Fruit fly (Drosophila melanogaster) whole organism, embryonic: ENCODE measurements around the gene Zn72D.

Source experiments
- C15 ChIP-seq: fragments of 200-800 bp; sonication (Bioruptor generic); IDR thresholded peaks from 3 replicates; pipeline ENCODE4 v1.3.6; 2022; ENCODE audit warnings: missing biosample characterization, missing genetic modification characterization
- CG10959 ChIP-seq: fragments of 200-800 bp; sonication (Bioruptor generic); IDR thresholded peaks from 2 replicates; pipeline ENCODE4 v1.3.6; 2022; ENCODE audit warnings: missing biosample characterization, missing genetic modification characterization
- CG12942 ChIP-seq: fragments of 200-800 bp; sonication (Bioruptor generic); optimal IDR thresholded peaks from 3 replicates; lab custom pipeline; 2016; ENCODE audit warnings: missing biosample characterization, missing genetic modification characterization
- CG14050 ChIP-seq: fragments of 200-800 bp; sonication (Bioruptor generic); IDR thresholded peaks from 3 replicates; pipeline ENCODE4 v1.3.6; 2022; ENCODE audit warnings: missing biosample characterization, missing genetic modification characterization
- CG15011 ChIP-seq: fragments of 200-800 bp; sonication (Bioruptor generic); optimal IDR thresholded peaks from 3 replicates; lab custom pipeline; 2018; ENCODE audit warnings: missing biosample characterization, mild to moderate bottlenecking, missing genetic modification characterization
- CG15514 ChIP-seq: fragments of 200-800 bp; sonication (Bioruptor generic); optimal IDR thresholded peaks from 3 replicates; lab custom pipeline; 2017; ENCODE audit warnings: missing biosample characterization, missing genetic modification characterization, mild to moderate bottlenecking, moderate library complexity, missing genetic modification reagents
- CG1647 ChIP-seq: fragments of 200-800 bp; sonication (Bioruptor generic); optimal IDR thresholded peaks from 3 replicates; lab custom pipeline; 2016; ENCODE audit warnings: missing biosample characterization, missing genetic modification characterization
- CG17328 ChIP-seq: fragments of 200-800 bp; sonication (Bioruptor generic); IDR thresholded peaks from 2 replicates; pipeline ENCODE4 v1.3.6; 2022; ENCODE audit warnings: missing biosample characterization, missing genetic modification characterization
- CG18619 ChIP-seq: fragments of 200-800 bp; sonication (Bioruptor generic); optimal IDR thresholded peaks from 3 replicates; lab custom pipeline; 2017; ENCODE audit warnings: missing biosample characterization, mild to moderate bottlenecking, missing genetic modification characterization
- CG2712 ChIP-seq: fragments of 200-800 bp; optimal IDR thresholded peaks from 3 replicates; lab custom pipeline; 2019; ENCODE audit warnings: missing biosample characterization, mild to moderate bottlenecking, missing genetic modification characterization, moderate library complexity
- CG4707 ChIP-seq: fragments of 200-800 bp; sonication (Bioruptor generic); optimal IDR thresholded peaks from 2 replicates; lab custom pipeline; 2018; ENCODE audit warnings: missing biosample characterization, mild to moderate bottlenecking, missing genetic modification characterization, moderate library complexity
- CG6272 ChIP-seq: fragments of 200-800 bp; sonication (Bioruptor generic); IDR thresholded peaks from 2 replicates; pipeline ENCODE4 v1.3.6; 2022; ENCODE audit warnings: missing biosample characterization, missing genetic modification characterization
- CG7928 ChIP-seq: fragments of 200-800 bp; sonication (Bioruptor generic); optimal IDR thresholded peaks from 2 replicates; lab custom pipeline; 2017; ENCODE audit warnings: missing biosample characterization, mild to moderate bottlenecking, missing genetic modification characterization
- CG8359 ChIP-seq: fragments of 200-800 bp; sonication (Bioruptor generic); optimal IDR thresholded peaks from 2 replicates; lab custom pipeline; 2017; ENCODE audit warnings: missing biosample characterization, mild to moderate bottlenecking, missing genetic modification characterization, borderline replicate concordance
- CTCF ChIP-seq: fragments of 200-800 bp; sonication (Bioruptor generic); optimal IDR thresholded peaks from 2 replicates; lab custom pipeline; 2017; ENCODE audit warnings: missing biosample characterization, mild to moderate bottlenecking, missing genetic modification characterization, moderate library complexity
- D19A ChIP-seq: fragments of 200-800 bp; optimal IDR thresholded peaks from 3 replicates; lab custom pipeline; 2019; ENCODE audit warnings: missing biosample characterization, mild to moderate bottlenecking, missing genetic modification characterization, moderate library complexity
- D19B ChIP-seq: fragments of 200-800 bp; sonication (Bioruptor generic); optimal IDR thresholded peaks from 2 replicates; lab custom pipeline; 2017; ENCODE audit warnings: missing biosample characterization, mild to moderate bottlenecking, missing genetic modification characterization
- Doc2 ChIP-seq: fragments of 200-800 bp; sonication (Bioruptor generic); IDR thresholded peaks from 2 replicates; pipeline ENCODE4 v1.3.6; 2022; ENCODE audit warnings: missing biosample characterization, missing genetic modification characterization
- GATAe ChIP-seq: fragments of 200-800 bp; sonication (Bioruptor generic); conservative IDR thresholded peaks from 2 replicates; pipeline ENCODE4 v1.3.6; 2022; ENCODE audit warnings: missing biosample characterization, missing genetic modification characterization
- Hmr ChIP-seq: fragments of 200-800 bp; sonication (Bioruptor generic); optimal IDR thresholded peaks from 3 replicates; lab custom pipeline; 2017; ENCODE audit warnings: mild to moderate bottlenecking, missing biosample characterization, missing genetic modification reagents, missing genetic modification characterization
- Hr78 ChIP-seq, 2 experiments: fragments of 200-800 bp in 1 of 2; fragments of >200 bp in 1 of 2; sonication (Bioruptor generic) in 1 of 2; optimal IDR thresholded peaks; 2 replicates each; lab custom pipeline; 2017 to 2019; ENCODE audit warnings: missing biosample characterization in 2 of 2, missing genetic modification characterization in 2 of 2, mild to moderate bottlenecking in 1 of 2, moderate library complexity in 1 of 2
- Mes4 ChIP-seq: fragments of 200-800 bp; sonication (Bioruptor generic); optimal IDR thresholded peaks from 2 replicates; lab custom pipeline; 2016; ENCODE audit warnings: missing biosample characterization, missing genetic modification characterization
- Mrtf ChIP-seq: fragments of 200-800 bp; sonication (Bioruptor generic); IDR thresholded peaks from 3 replicates; pipeline ENCODE4 v1.3.6; 2022; ENCODE audit warnings: missing biosample characterization, missing genetic modification characterization
- Rx ChIP-seq: fragments of 200-800 bp; sonication (Bioruptor generic); IDR thresholded peaks from 2 replicates; pipeline ENCODE4 v1.3.6; 2022; ENCODE audit warnings: missing biosample characterization, missing genetic modification characterization
- Scr ChIP-seq: fragments of 200-800 bp; sonication (Bioruptor generic); IDR thresholded peaks from 2 replicates; pipeline ENCODE4 v1.3.6; 2022; ENCODE audit warnings: missing biosample characterization, missing genetic modification characterization; ENCODE audit not compliant: partially characterized antibody
- Sox100B ChIP-seq: fragments of 200-800 bp; sonication (Bioruptor generic); optimal IDR thresholded peaks from 3 replicates; lab custom pipeline; 2018; ENCODE audit warnings: missing biosample characterization, mild to moderate bottlenecking, missing genetic modification characterization
- abd-A ChIP-seq: fragments of 200-800 bp; sonication (Bioruptor generic); optimal IDR thresholded peaks from 3 replicates; lab custom pipeline; 2019; ENCODE audit warnings: missing biosample characterization, mild to moderate bottlenecking, missing genetic modification characterization, moderate library complexity
- chinmo ChIP-seq: fragments of 200-800 bp; sonication (Bioruptor generic); IDR thresholded peaks from 4 replicates; pipeline ENCODE4 v1.3.6; 2022; ENCODE audit warnings: missing biosample characterization, missing genetic modification characterization; ENCODE audit not compliant: partially characterized antibody
- chn ChIP-seq: fragments of 200-800 bp; sonication (Bioruptor generic); optimal IDR thresholded peaks from 2 replicates; lab custom pipeline; 2016; ENCODE audit warnings: missing biosample characterization, missing genetic modification characterization
- crol ChIP-seq: fragments of 200-800 bp; sonication (Bioruptor generic); IDR thresholded peaks from 2 replicates; pipeline ENCODE4 v1.3.6; 2022; ENCODE audit warnings: missing biosample characterization, missing genetic modification characterization
- dimm ChIP-seq: fragments of 200-800 bp; sonication (Bioruptor generic); IDR thresholded peaks from 2 replicates; pipeline ENCODE4 v1.3.6; 2022; ENCODE audit warnings: missing biosample characterization, missing genetic modification characterization
- disco-r ChIP-seq: fragments of 200-800 bp; sonication (Bioruptor generic); optimal IDR thresholded peaks from 2 replicates; lab custom pipeline; 2016; ENCODE audit warnings: missing biosample characterization, missing genetic modification characterization
- ewg ChIP-seq: fragments of 200-800 bp; sonication (Bioruptor generic); optimal IDR thresholded peaks from 3 replicates; lab custom pipeline; 2017; ENCODE audit warnings: mild to moderate bottlenecking, missing biosample characterization, missing genetic modification reagents, missing genetic modification characterization
- gcm2 ChIP-seq: fragments of 200-800 bp; sonication (Bioruptor generic); optimal IDR thresholded peaks from 2 replicates; lab custom pipeline; 2016; ENCODE audit warnings: missing biosample characterization, missing genetic modification characterization
- gt ChIP-seq: fragments of 200-800 bp; sonication (Bioruptor generic); IDR thresholded peaks from 2 replicates; pipeline ENCODE4 v1.3.6; 2022; ENCODE audit warnings: missing biosample characterization, missing genetic modification characterization
- h ChIP-seq: fragments of >200 bp; optimal IDR thresholded peaks from 2 replicates; lab custom pipeline; 2017
- hb ChIP-seq: fragments of 200-800 bp; sonication (Bioruptor generic); IDR thresholded peaks from 3 replicates; pipeline ENCODE4 v1.3.6; 2022; ENCODE audit warnings: missing biosample characterization, missing genetic modification characterization; ENCODE audit not compliant: partially characterized antibody
- hth ChIP-seq: fragments of >200 bp; optimal IDR thresholded peaks from 2 replicates; lab custom pipeline; 2017; ENCODE audit warnings: inconsistent platforms
- kah ChIP-seq: fragments of 200-800 bp; sonication (Bioruptor generic); optimal IDR thresholded peaks from 2 replicates; lab custom pipeline; 2018; ENCODE audit warnings: missing biosample characterization, mild to moderate bottlenecking, missing genetic modification characterization
- klu ChIP-seq: fragments of 200-800 bp; sonication (Bioruptor generic); IDR thresholded peaks from 2 replicates; pipeline ENCODE4 v1.3.6; 2022; ENCODE audit warnings: missing biosample characterization, missing genetic modification characterization
- knrl ChIP-seq: fragments of 200-800 bp; sonication (Bioruptor generic); IDR thresholded peaks from 3 replicates; pipeline ENCODE4 v1.3.6; 2022; ENCODE audit warnings: missing biosample characterization, missing genetic modification characterization; ENCODE audit not compliant: partially characterized antibody
- p53 ChIP-seq: fragments of 200-800 bp; sonication (Bioruptor generic); optimal IDR thresholded peaks from 2 replicates; lab custom pipeline; 2016; ENCODE audit warnings: missing biosample characterization, missing genetic modification characterization
- pb ChIP-seq: fragments of 200-800 bp; sonication (Bioruptor generic); optimal IDR thresholded peaks from 3 replicates; lab custom pipeline; 2016; ENCODE audit warnings: missing biosample characterization, missing genetic modification characterization
- psq ChIP-seq: fragments of 200-800 bp; sonication (Bioruptor generic); optimal IDR thresholded peaks from 2 replicates; lab custom pipeline; 2017; ENCODE audit warnings: missing biosample characterization, missing genetic modification characterization
- repo ChIP-seq: fragments of 200-800 bp; sonication (Bioruptor generic); optimal IDR thresholded peaks from 2 replicates; lab custom pipeline; 2016; ENCODE audit warnings: missing biosample characterization, missing genetic modification characterization
- shn ChIP-seq: fragments of 200-800 bp; sonication (Bioruptor generic); optimal IDR thresholded peaks from 3 replicates; lab custom pipeline; 2016; ENCODE audit warnings: missing biosample characterization, missing genetic modification characterization
- sima ChIP-seq: fragments of 200-800 bp; sonication (Bioruptor generic); optimal IDR thresholded peaks from 2 replicates; lab custom pipeline; 2016; ENCODE audit warnings: missing biosample characterization, missing genetic modification characterization
- ssp ChIP-seq: fragments of 200-800 bp; sonication (Bioruptor generic); IDR thresholded peaks from 2 replicates; pipeline ENCODE4 v1.3.6; 2022; ENCODE audit warnings: missing biosample characterization, missing genetic modification characterization
- unc-4 ChIP-seq: fragments of 200-800 bp; sonication (Bioruptor generic); IDR thresholded peaks from 2 replicates; pipeline ENCODE4 v1.3.6; 2022; ENCODE audit warnings: missing biosample characterization, missing genetic modification characterization; ENCODE audit not compliant: partially characterized antibody
- wdn ChIP-seq: fragments of 200-800 bp; sonication (Bioruptor generic); IDR thresholded peaks from 2 replicates; pipeline ENCODE4 v1.3.6; 2022; ENCODE audit warnings: missing biosample characterization, missing genetic modification characterization
- z ChIP-seq: fragments of 200-800 bp; sonication (Bioruptor generic); IDR thresholded peaks from 3 replicates; pipeline ENCODE4 v1.3.6; 2022; ENCODE audit warnings: missing biosample characterization, missing genetic modification characterization
- zfh1 ChIP-seq: fragments of 200-800 bp; sonication (Bioruptor generic); IDR thresholded peaks from 3 replicates; pipeline ENCODE4 v1.3.6; 2022; ENCODE audit warnings: missing biosample characterization, missing genetic modification characterization

The Zn72D gene

dm6 chr3L:16128481-16128972 is 16.1 kb upstream of the Zn72D start, which contains the start of gene Pgm1 (continued):
- TF ChIP-seq dimm, result no peak
- TF ChIP-seq klu (GFP tag; lab: Robert Waterston, UW), result 0 out of 2 replicates have a peak, but pooled peaks have one; percentile 28
- TF ChIP-seq zfh1 (GFP tag; lab: Robert Waterston, UW), result peak; percentile 77
- TF ChIP-seq unc-4 (GFP tag; lab: Robert Waterston, UW), result no peak
- TF ChIP-seq CG8359 (GFP tag; lab: Kevin White, UChicago), result peak; percentile 37
- peak; percentile 89 for TF ChIP-seq chn (GFP tag; lab: Kevin White, UChicago)
- TF ChIP-seq crol (GFP tag; lab: Robert Waterston, UW), result no peak
- peak; percentile 93 for TF ChIP-seq pb (GFP tag; lab: Kevin White, UChicago)
- peak; percentile 69 for TF ChIP-seq CG10959
- peak; percentile 61 for TF ChIP-seq CG14050 (GFP tag; lab: Robert Waterston, UW)
- TF ChIP-seq D19A (tag; lab: Kevin White, UChicago), result peak; percentile 64
- TF ChIP-seq kah (GFP tag; lab: Kevin White, UChicago), result peak; percentile 50
- TF ChIP-seq hb (GFP tag; lab: Robert Waterston, UW), result no peak
- TF ChIP-seq p53 (GFP tag; lab: Kevin White, UChicago), result peak; percentile 89
- TF ChIP-seq gcm2, result peak; percentile 87
- TF ChIP-seq CG18619, result peak; percentile 81
- TF ChIP-seq h (lab: Kevin White, UChicago), result no peak
- peak; percentile 85 for TF ChIP-seq Mes4
- TF ChIP-seq wdn (GFP tag; lab: Robert Waterston, UW), result peak; percentile 63
- TF ChIP-seq CTCF (GFP tag; lab: Kevin White, UChicago), result no peak
- TF ChIP-seq CG2712 (tag; lab: Kevin White, UChicago), result peak; percentile 77
- TF ChIP-seq CG4707 (GFP tag; lab: Kevin White, UChicago), result peak; percentile 55
- no peak for TF ChIP-seq abd-A (tag; lab: Kevin White, UChicago)
- 0 out of 4 replicates have a peak, but pooled peaks have one; percentile 24 for TF ChIP-seq chinmo (GFP tag; lab: Robert Waterston, UW)
- TF ChIP-seq shn (GFP tag; lab: Kevin White, UChicago), result peak; percentile 96
- TF ChIP-seq CG12942 (GFP tag; lab: Kevin White, UChicago), result peak; percentile 85
- TF ChIP-seq CG15514 (GFP tag; lab: Kevin White, UChicago), result peak; percentile 80
- TF ChIP-seq CG1647, result peak; percentile 61
- no peak for TF ChIP-seq Doc2 (GFP tag; lab: Robert Waterston, UW)
- no peak for TF ChIP-seq CG15011 (GFP tag; lab: Kevin White, UChicago)
- TF ChIP-seq Rx (GFP tag; lab: Robert Waterston, UW), result peak; percentile 72
- no peak for TF ChIP-seq knrl (GFP tag; lab: Robert Waterston, UW)
- peak; percentile 70 for TF ChIP-seq sima
- TF ChIP-seq z (GFP tag; lab: Robert Waterston, UW), result 0 out of 3 replicates have a peak, but pooled peaks have one; percentile 23
- TF ChIP-seq Hr78 (GFP tag; optimal IDR thresholded peaks at IDR 0.05; lab: Kevin White, UChicago), result peak in 1 of 2 experiments; percentile 80
- peak; percentile 68 for TF ChIP-seq psq (GFP tag; lab: Kevin White, UChicago)
- TF ChIP-seq CG7928, result no peak
- TF ChIP-seq CG6272, result peak; percentile 40; the same call in 1 of the 2 replicates
- no peak for TF ChIP-seq Scr (GFP tag; lab: Robert Waterston, UW)
- no peak for TF ChIP-seq hth
- peak; percentile 89 for TF ChIP-seq GATAe
- TF ChIP-seq D19B (GFP tag; lab: Kevin White, UChicago), result peak; percentile 74
- TF ChIP-seq CG17328, result peak; percentile 76
- peak; percentile 78; the same call in 2 of the 3 replicates for TF ChIP-seq Mrtf (GFP tag; lab: Robert Waterston, UW)
- no peak for TF ChIP-seq gt (GFP tag; lab: Robert Waterston, UW)
- TF ChIP-seq ssp, result no peak; the same call in 1 of the 2 replicates
- TF ChIP-seq C15 (GFP tag; lab: Robert Waterston, UW), result no peak; the same call in 2 of the 3 replicates
- TF ChIP-seq disco-r (GFP tag; lab: Kevin White, UChicago), result peak; percentile 90
- peak; percentile 51 for TF ChIP-seq Sox100B (GFP tag; lab: Kevin White, UChicago)
- TF ChIP-seq Hmr (GFP tag; lab: Kevin White, UChicago), result peak; percentile 85
- peak; percentile 89 for TF ChIP-seq repo (GFP tag; lab: Kevin White, UChicago)
- peak; percentile 44 for TF ChIP-seq ewg
